Worm (Caenorhabditis elegans): Measurements from ENCODE around the gene ndua-1.

Gene ndua-1

DNA sequence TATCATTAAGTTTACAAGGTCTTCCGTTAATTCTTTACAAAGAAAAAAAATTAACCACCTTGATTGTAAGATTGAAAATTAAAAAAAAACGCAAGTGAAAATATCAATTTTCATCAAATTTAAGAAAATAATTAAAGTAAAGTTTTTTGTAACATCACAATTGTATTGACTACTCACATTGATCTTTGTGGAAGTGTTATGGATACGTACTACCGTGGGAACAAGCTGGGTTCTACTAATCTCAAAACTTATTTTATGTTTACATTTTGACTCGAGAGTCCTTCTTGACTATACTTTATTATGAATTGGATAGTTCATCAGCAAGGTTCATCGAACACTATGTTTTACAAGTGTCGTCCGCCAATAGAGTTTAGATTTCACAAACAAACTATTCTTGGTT lies 22.2 kb downstream of the ndua-1 start, which contains the start of gene num-1:
num-1 (plus strand) TSS at position 301 of the 400 bp plus-strand sequence.
- TF ChIP-seq unc-120 (tag; optimal IDR thresholded peaks at IDR 0.05; ENCODE audit: poor library complexity, severe bottlenecking) (no peak), ces-1 (GFP tag; optimal IDR thresholded peaks at IDR 0.05) (no peak), pha-4 (tag; optimal IDR thresholded peaks at IDR 0.05) (no peak), zip-8 (tag; optimal IDR thresholded peaks at IDR 0.05) (no peak), ham-2 (GFP tag; optimal IDR thresholded peaks at IDR 0.05) (no peak), ceh-39 (tag; optimal IDR thresholded peaks at IDR 0.05) (no peak), M03D4.4 (tag; optimal IDR thresholded peaks at IDR 0.05) (no peak), drap-1 (GFP tag; optimal IDR thresholded peaks at IDR 0.05) (no peak), tbx-8 (GFP tag; optimal IDR thresholded peaks at IDR 0.05) (no peak), sem-2 (GFP tag; optimal IDR thresholded peaks at IDR 0.05) (no peak), mep-1 (tag; optimal IDR thresholded peaks at IDR 0.05) (no peak), ceh-83 (GFP tag; optimal IDR thresholded peaks at IDR 0.05) (no peak), unc-39 (tag; optimal IDR thresholded peaks at IDR 0.05) (no peak), nhr-28 (tag; optimal IDR thresholded peaks at IDR 0.05) (no peak), flh-1 (GFP tag; optimal IDR thresholded peaks at IDR 0.05) (no peak), elt-1 (tag; optimal IDR thresholded peaks at IDR 0.05; ENCODE audit: borderline replicate concordance, insufficient read depth) (no peak), ztf-11 (tag; optimal IDR thresholded peaks at IDR 0.05) (no peak), ceh-43 (GFP tag; optimal IDR thresholded peaks at IDR 0.05) (no peak)

DNA sequence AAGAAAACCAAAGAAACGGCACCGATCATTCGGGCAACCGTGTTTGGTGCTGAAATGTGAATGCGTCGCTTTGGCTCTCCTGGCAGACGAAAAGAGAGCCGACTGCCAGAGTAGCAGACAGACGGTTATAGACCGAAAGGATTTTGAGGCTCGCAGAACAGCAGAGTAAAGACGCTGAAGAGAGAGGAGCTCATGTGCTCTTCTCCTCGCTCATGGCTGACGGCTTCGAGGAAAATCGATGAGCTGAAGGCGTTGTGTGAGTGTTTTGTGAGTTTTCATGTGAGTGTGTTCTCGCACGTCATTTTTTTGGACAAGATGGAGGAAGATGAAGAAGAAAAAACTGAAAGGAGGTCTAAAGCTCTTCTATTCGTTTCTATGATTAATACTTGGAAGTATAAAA lies 22.9 kb downstream of the ndua-1 start, which contains the start of gene sbt-1:
sbt-1 (minus strand) TSS at position 62 of the 400 bp plus-strand sequence.
- peak; percentile 5 for TF ChIP-seq mep-1 (tag; optimal IDR thresholded peaks at IDR 0.05)
- no peak for TF ChIP-seq nhr-2 (tag; optimal IDR thresholded peaks at IDR 0.05)
- no peak for TF ChIP-seq tbx-8 (GFP tag; optimal IDR thresholded peaks at IDR 0.05)
- no peak for TF ChIP-seq drap-1 (GFP tag; optimal IDR thresholded peaks at IDR 0.05)
- TF ChIP-seq ces-1 (GFP tag; optimal IDR thresholded peaks at IDR 0.05): peak; percentile 70

DNA sequence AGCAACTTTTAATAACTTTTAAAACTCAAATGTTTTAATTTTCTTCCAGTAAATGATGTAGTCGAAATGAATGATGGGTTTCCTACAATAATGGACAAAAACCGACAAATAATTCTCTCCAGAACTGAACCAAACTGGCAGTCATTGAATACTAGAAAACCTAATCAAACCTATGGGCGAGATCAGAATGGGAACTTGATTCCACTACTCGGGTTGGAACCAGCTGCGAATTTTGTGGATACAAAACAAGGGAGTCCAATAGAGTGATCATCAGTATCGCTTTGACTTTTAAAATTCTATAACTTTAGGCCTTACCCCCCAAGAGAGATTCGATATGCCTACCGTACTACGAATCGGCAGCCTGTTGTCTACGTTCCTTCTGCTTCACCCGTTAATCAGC lies 25.1 kb downstream of the ndua-1 start:
- TF ChIP-seq bed-3 (GFP tag; optimal IDR thresholded peaks at IDR 0.05) (no peak), nhr-12 (tag; optimal IDR thresholded peaks at IDR 0.05) (no peak), nhr-2 (tag; optimal IDR thresholded peaks at IDR 0.05) (no peak), nhr-28 (tag; optimal IDR thresholded peaks at IDR 0.05) (no peak), nhr-76 (tag; optimal IDR thresholded peaks at IDR 0.05) (no peak), lin-13 (tag; optimal IDR thresholded peaks at IDR 0.05) (no peak), mab-5 (tag; optimal IDR thresholded peaks at IDR 0.05) (no peak)

DNA sequence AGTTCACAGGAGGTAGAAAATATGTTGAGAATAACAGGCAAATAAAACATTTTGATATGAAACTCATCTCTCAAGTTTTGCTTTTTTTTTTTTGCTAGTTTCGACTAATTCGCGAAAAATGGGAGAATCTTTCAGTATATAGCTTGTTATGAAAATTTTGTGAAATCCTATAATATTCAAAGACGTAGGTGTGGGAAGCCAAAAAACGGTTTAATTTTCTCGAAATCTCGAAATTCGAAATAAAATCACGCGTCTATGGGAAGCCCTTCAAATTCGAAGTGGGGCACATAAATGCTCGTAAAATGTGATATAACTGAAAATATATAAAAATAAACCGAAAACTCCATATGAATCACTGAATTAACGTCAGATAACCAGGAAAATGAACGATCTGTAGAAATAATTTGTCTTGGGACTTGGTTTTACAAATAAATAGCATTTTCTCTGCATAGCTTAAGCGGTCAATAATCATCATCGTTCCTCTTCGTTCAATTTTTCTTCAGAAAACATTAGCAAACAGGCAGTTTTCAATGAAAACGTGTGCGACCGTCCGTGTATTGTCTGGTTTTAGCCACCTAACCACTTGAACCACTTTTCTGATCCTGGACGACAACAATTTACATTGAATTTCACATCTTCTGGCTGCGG lies 26.6 kb downstream of the ndua-1 start, which contains the start of the genes gcy-22 and grl-14:
gcy-22 (minus strand) TSS at position 101 of the 648 bp plus-strand sequence.
grl-14 (plus strand) TSS at position 598 of the 648 bp plus-strand sequence.
- TF ChIP-seq ceh-83 (GFP tag; optimal IDR thresholded peaks at IDR 0.05) (no peak), lsy-2 (tag; optimal IDR thresholded peaks at IDR 0.05) (no peak), cnd-1 (tag; optimal IDR thresholded peaks at IDR 0.05) (no peak), hlh-1 (tag; optimal IDR thresholded peaks at IDR 0.05) (no peak), ztf-11 (tag; optimal IDR thresholded peaks at IDR 0.05) (no peak), mab-5 (tag; optimal IDR thresholded peaks at IDR 0.05) (no peak), bed-3 (GFP tag; optimal IDR thresholded peaks at IDR 0.05) (no peak), unc-39 (tag; optimal IDR thresholded peaks at IDR 0.05) (no peak), lin-32 (GFP tag; optimal IDR thresholded peaks at IDR 0.05) (no peak), M03D4.4 (tag; optimal IDR thresholded peaks at IDR 0.05) (no peak), sem-2 (GFP tag; optimal IDR thresholded peaks at IDR 0.05) (no peak), ham-2 (GFP tag; optimal IDR thresholded peaks at IDR 0.05) (no peak), ceh-43 (GFP tag; optimal IDR thresholded peaks at IDR 0.05) (no peak), nhr-12 (tag; optimal IDR thresholded peaks at IDR 0.05) (no peak)

DNA sequence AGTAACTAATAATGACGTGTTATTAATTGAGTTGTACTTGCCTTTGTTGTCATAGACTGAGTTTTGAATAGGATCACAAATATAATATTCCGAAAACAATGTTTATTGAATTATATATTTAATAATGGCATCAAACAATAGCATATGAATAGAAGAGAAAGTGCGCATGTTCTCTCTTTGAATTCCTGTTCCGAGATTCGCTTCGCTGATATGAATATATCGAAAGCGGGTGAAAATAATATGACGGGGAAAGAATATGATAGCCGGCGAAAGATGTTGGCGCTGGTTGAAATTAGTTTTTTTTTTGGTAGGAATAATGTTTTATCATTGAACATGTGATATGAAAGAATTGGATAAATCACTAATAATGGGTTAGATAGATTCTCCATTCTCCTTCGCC lies 31.7 kb downstream of the ndua-1 start, which contains the start of gene T03D8.6:
T03D8.6 (minus strand) TSS at position 298 of the 400 bp plus-strand sequence.
- TF ChIP-seq blmp-1 (tag; optimal IDR thresholded peaks at IDR 0.05) (peak; percentile 79), flh-1 (GFP tag; optimal IDR thresholded peaks at IDR 0.05) (no peak), ces-1 (GFP tag; optimal IDR thresholded peaks at IDR 0.05) (peak; percentile 19), unc-39 (tag; optimal IDR thresholded peaks at IDR 0.05) (no peak)

Measured in whole organism, mixed stage, embryonic.